Fruit fly (Drosophila melanogaster): ENCODE results near the gene HGTX.

- no peak for TF ChIP-seq pan (optimal IDR thresholded peaks at IDR 0.05)
- TF ChIP-seq CG32264 (GFP tag; optimal IDR thresholded peaks at IDR 0.05): no peak
- TF ChIP-seq tai (GFP tag; optimal IDR thresholded peaks at IDR 0.05): no peak
Observed at dm6 chr3L:14590964-14591363, 8.4 kb downstream of the HGTX start.

All from whole organism, wandering third instar larva.